Worm (Caenorhabditis elegans) whole organism, dauer: Measurements from ENCODE around the gene cebp-1.
"Not testable (repeated sequence)": the region's sequence is repeated elsewhere in the genome, so short reads cannot be mapped to it uniquely, and the experiment has no call there.

Experiments used
- unc-62 ChIP-seq: sonication (generic microtip); optimal IDR thresholded peaks from 2 replicates; lab custom pipeline; 2017; ENCODE audit warnings: missing biosample characterization, missing genetic modification reagents, missing genetic modification characterization

The cebp-1 gene

ce11 chrX:1410552-1410951 is 43.1 kb downstream of the cebp-1 start, which contains the start of gene abu-2:
abu-2 (minus strand) TSS chrX:1410652.
- TF ChIP-seq unc-62 (GFP tag; lab: Kevin White, UChicago) = no peak

ce11 chrX:1409224-1409623 is 44.4 kb downstream of the cebp-1 start:
- TF ChIP-seq unc-62 (GFP tag; lab: Kevin White, UChicago) = no peak

ce11 chrX:1403971-1404370 is 49.7 kb downstream of the cebp-1 start, which contains the start of gene ZK402.1:
ZK402.1 (plus strand) TSS chrX:1404271.
- not testable (repeated sequence) for TF ChIP-seq unc-62 (GFP tag; lab: Kevin White, UChicago)

ce11 chrX:1403444-1403843 is 50.2 kb downstream of the cebp-1 start, which contains the start of gene ZK402.2:
ZK402.2 (plus strand) TSS chrX:1403744.
- not testable (repeated sequence) for TF ChIP-seq unc-62 (GFP tag; lab: Kevin White, UChicago)
